Fruit fly (Drosophila melanogaster): ENCODE results near the gene CG31467.

The CG31467 gene

dm6 chr3R:10706763-10707162 lies at the start of gene CG31467, which contains the start of gene CG14684:
TSS of gene CG31467 (minus strand) at chr3R:10706863.
TSS of gene CG14684 (plus strand) at chr3R:10706974.
- TF ChIP-seq dmrt93B (GFP tag; optimal IDR thresholded peaks at IDR 0.05) (no peak), foxo (GFP tag; optimal IDR thresholded peaks at IDR 0.05) (no peak), Hr78 (GFP tag; optimal IDR thresholded peaks at IDR 0.05) (no peak), CrebA (GFP tag; optimal IDR thresholded peaks at IDR 0.05; ENCODE audit: borderline replicate concordance) (no peak), br (GFP tag; optimal IDR thresholded peaks at IDR 0.05) (no peak), Myc (optimal IDR thresholded peaks at IDR 0.05) (no peak), lola (GFP tag; optimal IDR thresholded peaks at IDR 0.05) (no peak), rgr (GFP tag; optimal IDR thresholded peaks at IDR 0.05) (no peak), CG32264 (GFP tag; optimal IDR thresholded peaks at IDR 0.05) (no peak), dsf (GFP tag; optimal IDR thresholded peaks at IDR 0.05; ENCODE audit: borderline replicate concordance) (no peak), Vsx2 (GFP tag; optimal IDR thresholded peaks at IDR 0.05; ENCODE audit: partially characterized antibody) (no peak), Hr83 (GFP tag; optimal IDR thresholded peaks at IDR 0.05; ENCODE audit: poor library complexity, severe bottlenecking) (no peak), dl (GFP tag; optimal IDR thresholded peaks at IDR 0.05; ENCODE audit: insufficient read depth in 1 of 2, partially characterized antibody in 2 of 2) (no peak), psq (GFP tag; optimal IDR thresholded peaks at IDR 0.05) (no peak), jim (GFP tag; optimal IDR thresholded peaks at IDR 0.05) (no peak), Dif (GFP tag; optimal IDR thresholded peaks at IDR 0.05; ENCODE audit: partially characterized antibody) (no peak), Jra (GFP tag; optimal IDR thresholded peaks at IDR 0.05) (no peak), sv (GFP tag; optimal IDR thresholded peaks at IDR 0.05) (no peak), h (GFP tag; optimal IDR thresholded peaks at IDR 0.05) (no peak), usp (GFP tag; optimal IDR thresholded peaks at IDR 0.05) (no peak)

DNA sequence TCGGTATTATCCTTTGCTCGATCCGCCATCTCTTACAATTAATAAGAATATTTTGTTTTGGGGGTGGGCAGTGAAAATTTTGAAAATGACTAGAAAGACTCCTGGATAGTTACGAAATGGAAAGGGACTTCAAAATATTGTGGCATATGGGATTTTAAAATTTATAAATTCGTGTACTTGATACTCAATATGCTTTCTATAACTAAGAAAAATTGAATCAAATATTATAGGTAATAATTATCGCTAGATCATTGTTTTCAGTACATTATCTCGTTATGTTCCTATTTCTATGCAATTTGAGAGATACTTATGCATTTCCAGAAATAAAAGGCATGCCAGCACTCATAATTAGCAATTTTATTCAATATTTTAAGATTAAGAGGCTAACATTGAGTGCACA lies 48.9 kb upstream of the CG31467 start, which contains the start of gene CG14691:
TSS of gene CG14691 (minus strand) at position 101 of the 400 bp plus-strand sequence.
- TF ChIP-seq sage (GFP tag; optimal IDR thresholded peaks at IDR 0.05) (no peak), CG32264 (GFP tag; optimal IDR thresholded peaks at IDR 0.05) (no peak), rgr (GFP tag; optimal IDR thresholded peaks at IDR 0.05) (no peak), CG9705 (GFP tag; optimal IDR thresholded peaks at IDR 0.05) (no peak), fru (GFP tag; optimal IDR thresholded peaks at IDR 0.05) (no peak), Rel (GFP tag; optimal IDR thresholded peaks at IDR 0.05) (no peak), Rel (tag; optimal IDR thresholded peaks at IDR 0.05) (no peak), Myc (optimal IDR thresholded peaks at IDR 0.05) (no peak), foxo (GFP tag; optimal IDR thresholded peaks at IDR 0.05) (no peak), sv (GFP tag; optimal IDR thresholded peaks at IDR 0.05) (no peak), h (GFP tag; optimal IDR thresholded peaks at IDR 0.05) (no peak), brk (GFP tag; optimal IDR thresholded peaks at IDR 0.05) (no peak), CrebA (GFP tag; optimal IDR thresholded peaks at IDR 0.05; ENCODE audit: borderline replicate concordance) (no peak), HLH106 (tag; optimal IDR thresholded peaks at IDR 0.05) (no peak), lola (GFP tag; optimal IDR thresholded peaks at IDR 0.05) (no peak), Mio (GFP tag; optimal IDR thresholded peaks at IDR 0.05) (no peak), tai (GFP tag; optimal IDR thresholded peaks at IDR 0.05) (no peak)

DNA sequence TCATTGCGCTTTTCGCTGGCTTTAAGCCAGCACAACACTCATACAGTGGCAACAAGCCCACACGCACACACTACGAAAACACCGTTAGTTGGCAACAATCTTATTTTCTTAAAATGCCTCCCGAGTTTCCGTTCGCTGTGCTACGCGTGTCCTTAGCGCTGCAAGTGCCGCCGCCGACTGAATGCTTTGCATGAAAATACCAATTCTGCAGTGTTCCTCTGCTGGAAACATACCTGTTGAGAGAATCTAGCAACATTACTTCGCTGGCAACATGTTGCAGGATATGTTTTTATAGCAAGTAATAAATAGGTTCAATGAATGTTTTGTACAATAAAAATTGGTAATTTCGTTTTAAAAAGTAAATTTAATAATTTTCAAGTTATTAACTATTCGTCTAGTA lies 44.4 kb upstream of the CG31467 start, which contains the start of gene TkR86C:
TSS of gene TkR86C (minus strand) at position 168 of the 400 bp plus-strand sequence.
- no peak for TF ChIP-seq Sp1 (GFP tag; optimal IDR thresholded peaks at IDR 0.05)
- TF ChIP-seq Mio (GFP tag; optimal IDR thresholded peaks at IDR 0.05) = no peak
- TF ChIP-seq sv (GFP tag; optimal IDR thresholded peaks at IDR 0.05) = no peak
- TF ChIP-seq rgr (GFP tag; optimal IDR thresholded peaks at IDR 0.05) = no peak
- no peak for TF ChIP-seq usp (GFP tag; optimal IDR thresholded peaks at IDR 0.05)
- no peak for TF ChIP-seq CG32264 (GFP tag; optimal IDR thresholded peaks at IDR 0.05)
- no peak for TF ChIP-seq OdsH (GFP tag; optimal IDR thresholded peaks at IDR 0.05)
- TF ChIP-seq Myc (optimal IDR thresholded peaks at IDR 0.05) = no peak
- TF ChIP-seq jim (GFP tag; optimal IDR thresholded peaks at IDR 0.05) = no peak
- no peak for TF ChIP-seq Dfd (GFP tag; optimal IDR thresholded peaks at IDR 0.05)
- TF ChIP-seq Rel (GFP tag; optimal IDR thresholded peaks at IDR 0.05) = no peak
- no peak for TF ChIP-seq Rel (tag; optimal IDR thresholded peaks at IDR 0.05)
- TF ChIP-seq Jra (GFP tag; optimal IDR thresholded peaks at IDR 0.05) = no peak
- no peak for TF ChIP-seq dl (GFP tag; optimal IDR thresholded peaks at IDR 0.05; ENCODE audit: insufficient read depth in 1 of 2, partially characterized antibody in 2 of 2)
- no peak for TF ChIP-seq Hnf4 (GFP tag; optimal IDR thresholded peaks at IDR 0.05)
- no peak for TF ChIP-seq sage (GFP tag; optimal IDR thresholded peaks at IDR 0.05)

- no peak for TF ChIP-seq Hr83 (GFP tag; optimal IDR thresholded peaks at IDR 0.05; ENCODE audit: poor library complexity, severe bottlenecking)
- TF ChIP-seq br (GFP tag; optimal IDR thresholded peaks at IDR 0.05) = no peak
- no peak for TF ChIP-seq woc (GFP tag; optimal IDR thresholded peaks at IDR 0.05)
- no peak for TF ChIP-seq Sp1 (GFP tag; optimal IDR thresholded peaks at IDR 0.05)
- no peak for TF ChIP-seq jim (GFP tag; optimal IDR thresholded peaks at IDR 0.05)
- no peak for TF ChIP-seq h (GFP tag; optimal IDR thresholded peaks at IDR 0.05)
- TF ChIP-seq Rel (GFP tag; optimal IDR thresholded peaks at IDR 0.05) = no peak
- TF ChIP-seq Rel (tag; optimal IDR thresholded peaks at IDR 0.05) = no peak
- no peak for TF ChIP-seq foxo (GFP tag; optimal IDR thresholded peaks at IDR 0.05)
- TF ChIP-seq tai (GFP tag; optimal IDR thresholded peaks at IDR 0.05) = no peak
- no peak for TF ChIP-seq usp (GFP tag; optimal IDR thresholded peaks at IDR 0.05)
- no peak for TF ChIP-seq Myc (optimal IDR thresholded peaks at IDR 0.05)
- no peak for TF ChIP-seq GATAd (GFP tag; optimal IDR thresholded peaks at IDR 0.05)
- TF ChIP-seq CG32264 (GFP tag; optimal IDR thresholded peaks at IDR 0.05) = no peak
Observed at dm6 chr3R:10747650-10748049, 41.0 kb upstream of the CG31467 start.
